Worm (Caenorhabditis elegans) whole organism, L3 larva: ENCODE measurements around the gene klp-19.

Experiments used
- R02D3.7 ChIP-seq: fragments of 150-350 bp; optimal IDR thresholded peaks from 2 replicates; lab custom pipeline; 2014; ENCODE audit warnings: missing biosample characterization, missing genetic modification characterization
- ZK546.5 ChIP-seq: sonication (generic microtip); optimal IDR thresholded peaks from 2 replicates; lab custom pipeline; 2017; ENCODE audit warnings: missing biosample characterization, missing genetic modification characterization
- aly-2 ChIP-seq: fragments of 150-350 bp; optimal IDR thresholded peaks from 2 replicates; lab custom pipeline; 2014; ENCODE audit warnings: missing biosample characterization, missing genetic modification characterization
- ama-1 ChIP-seq: fragments of 150-350 bp; optimal IDR thresholded peaks from 2 replicates; lab custom pipeline; 2018
- ceh-16 ChIP-seq: sonication (generic microtip); optimal IDR thresholded peaks from 2 replicates; lab custom pipeline; 2017; ENCODE audit warnings: missing biosample characterization, missing genetic modification characterization
- ceh-28 ChIP-seq: fragments of 150-350 bp; optimal IDR thresholded peaks from 2 replicates; lab custom pipeline; 2014; ENCODE audit warnings: missing biosample characterization, missing genetic modification reagents, missing genetic modification characterization
- ceh-82 ChIP-seq: fragments of 150-350 bp; optimal IDR thresholded peaks from 2 replicates; lab custom pipeline; 2014; ENCODE audit warnings: missing biosample characterization, missing genetic modification characterization
- ceh-9 ChIP-seq: sonication (generic microtip); optimal IDR thresholded peaks from 2 replicates; lab custom pipeline; 2018; ENCODE audit warnings: missing biosample characterization, missing genetic modification characterization
- daf-12 ChIP-seq: fragments of 150-350 bp; optimal IDR thresholded peaks from 2 replicates; lab custom pipeline; 2014; ENCODE audit warnings: missing biosample characterization, missing genetic modification reagents, missing genetic modification characterization
- egl-27 ChIP-seq: sonication (generic microtip); optimal IDR thresholded peaks from 4 replicates; lab custom pipeline; 2017; ENCODE audit warnings: missing biosample characterization, missing genetic modification reagents, missing genetic modification characterization
- egl-5 ChIP-seq: fragments of 150-350 bp; optimal IDR thresholded peaks from 2 replicates; lab custom pipeline; 2017; ENCODE audit warnings: missing biosample characterization, missing genetic modification reagents, missing genetic modification characterization, inconsistent platforms
- elt-1 ChIP-seq: fragments of 150-350 bp; optimal IDR thresholded peaks from 2 replicates; lab custom pipeline; 2014; ENCODE audit warnings: missing biosample characterization, missing genetic modification characterization
- elt-2 ChIP-seq: sonication (generic microtip); optimal IDR thresholded peaks from 2 replicates; lab custom pipeline; 2016; ENCODE audit warnings: missing genetic modification reagents, mild to moderate bottlenecking, missing genetic modification characterization, missing compliant biosample characterization
- elt-3 ChIP-seq, 3 experiments: fragments of 150-350 bp in 1 of 3; sonication (generic microtip) in 2 of 3; optimal IDR thresholded peaks; 2 replicates in 2 of 3; 4 replicates in 1 of 3; lab custom pipeline; 2014 to 2017; ENCODE audit warnings: missing biosample characterization in 3 of 3, missing genetic modification characterization in 3 of 3
- eor-1 ChIP-seq, 2 experiments: fragments of 150-350 bp; optimal IDR thresholded peaks; 2 replicates each; lab custom pipeline; 2014 to 2018; ENCODE audit warnings: missing biosample characterization in 2 of 2, missing genetic modification characterization in 2 of 2
- fkh-10 ChIP-seq: sonication (generic microtip); optimal IDR thresholded peaks from 2 replicates; lab custom pipeline; 2017; ENCODE audit warnings: missing biosample characterization, missing genetic modification reagents, missing genetic modification characterization
- fkh-2 ChIP-seq: fragments of 150-350 bp; optimal IDR thresholded peaks from 2 replicates; lab custom pipeline; 2014; ENCODE audit warnings: missing biosample characterization, missing genetic modification reagents, missing genetic modification characterization
- fos-1 ChIP-seq: fragments of 150-350 bp; optimal IDR thresholded peaks from 2 replicates; lab custom pipeline; 2014; ENCODE audit warnings: missing biosample characterization, missing genetic modification characterization
- jun-1 ChIP-seq: fragments of 150-350 bp; optimal IDR thresholded peaks from 2 replicates; lab custom pipeline; 2014; ENCODE audit warnings: missing biosample characterization, missing genetic modification reagents, missing genetic modification characterization
- lin-15B ChIP-seq: fragments of 150-350 bp; optimal IDR thresholded peaks from 2 replicates; lab custom pipeline; 2014; ENCODE audit warnings: missing biosample characterization, missing genetic modification characterization
- lin-39 ChIP-seq: fragments of 150-350 bp; optimal IDR thresholded peaks from 2 replicates; lab custom pipeline; 2018; ENCODE audit warnings: missing biosample characterization, missing genetic modification reagents, missing genetic modification characterization
- lsy-12 ChIP-seq: sonication (generic microtip); optimal IDR thresholded peaks from 2 replicates; lab custom pipeline; 2016; ENCODE audit warnings: mild to moderate bottlenecking, missing genetic modification characterization, missing compliant biosample characterization
- mdl-1 ChIP-seq: fragments of 150-350 bp; optimal IDR thresholded peaks from 2 replicates; lab custom pipeline; 2014; ENCODE audit warnings: missing biosample characterization, missing genetic modification characterization
- mml-1 ChIP-seq: fragments of 150-350 bp; sonication (generic microtip); optimal IDR thresholded peaks from 3 replicates; lab custom pipeline; 2014; ENCODE audit warnings: missing biosample characterization, missing genetic modification characterization
- nfya-1 ChIP-seq: sonication (generic microtip); optimal IDR thresholded peaks from 2 replicates; lab custom pipeline; 2017; ENCODE audit warnings: missing genetic modification characterization, mild to moderate bottlenecking, missing compliant biosample characterization, antibody characterized with exemption, moderate library complexity; ENCODE audit not compliant: insufficient read depth
- nhr-11 ChIP-seq: fragments of 150-350 bp; optimal IDR thresholded peaks from 2 replicates; lab custom pipeline; 2014; ENCODE audit warnings: missing biosample characterization, missing genetic modification characterization
- nhr-12 ChIP-seq: fragments of 150-350 bp; optimal IDR thresholded peaks from 2 replicates; lab custom pipeline; 2014; ENCODE audit warnings: missing biosample characterization, missing genetic modification characterization
- nhr-23 ChIP-seq: fragments of 150-350 bp; optimal IDR thresholded peaks from 2 replicates; lab custom pipeline; 2014; ENCODE audit warnings: missing biosample characterization, missing genetic modification reagents, missing genetic modification characterization
- nhr-237 ChIP-seq: fragments of 150-350 bp; optimal IDR thresholded peaks from 2 replicates; lab custom pipeline; 2014; ENCODE audit warnings: missing biosample characterization, missing genetic modification characterization
- nhr-28 ChIP-seq: fragments of 150-350 bp; optimal IDR thresholded peaks from 2 replicates; lab custom pipeline; 2014; ENCODE audit warnings: missing biosample characterization, missing genetic modification characterization
- nhr-43 ChIP-seq: sonication (generic microtip); optimal IDR thresholded peaks from 2 replicates; lab custom pipeline; 2016; ENCODE audit warnings: mild to moderate bottlenecking, missing genetic modification characterization, missing compliant biosample characterization; ENCODE audit not compliant: poor library complexity, severe bottlenecking
- nhr-67 ChIP-seq: fragments of 150-350 bp; optimal IDR thresholded peaks from 2 replicates; lab custom pipeline; 2014; ENCODE audit warnings: missing biosample characterization, missing genetic modification characterization
- nhr-76 ChIP-seq: fragments of 150-350 bp; sonication (generic microtip); optimal IDR thresholded peaks from 5 replicates; lab custom pipeline; 2014; ENCODE audit warnings: missing biosample characterization, missing genetic modification characterization
- nhr-77 ChIP-seq: fragments of 150-350 bp; optimal IDR thresholded peaks from 2 replicates; lab custom pipeline; 2014; ENCODE audit warnings: missing biosample characterization, missing genetic modification characterization
- pha-4 ChIP-seq: fragments of 150-350 bp; optimal IDR thresholded peaks from 2 replicates; lab custom pipeline; 2014; ENCODE audit warnings: missing biosample characterization, missing genetic modification reagents, missing genetic modification characterization
- pqm-1 ChIP-seq: fragments of 150-350 bp; optimal IDR thresholded peaks from 2 replicates; lab custom pipeline; 2017; ENCODE audit warnings: missing biosample characterization, missing genetic modification characterization, inconsistent platforms
- sea-2 ChIP-seq: fragments of 150-350 bp; sonication (generic microtip); optimal IDR thresholded peaks from 4 replicates; lab custom pipeline; 2014; ENCODE audit warnings: missing biosample characterization, missing genetic modification reagents, missing genetic modification characterization
- skn-1 ChIP-seq: fragments of 150-350 bp; optimal IDR thresholded peaks from 2 replicates; lab custom pipeline; 2014; ENCODE audit warnings: missing biosample characterization, missing genetic modification characterization
- snpc-4 ChIP-seq: fragments of 150-350 bp; optimal IDR thresholded peaks from 2 replicates; lab custom pipeline; 2014; ENCODE audit warnings: missing biosample characterization, missing genetic modification characterization
- tbx-2 ChIP-seq: sonication (generic microtip); optimal IDR thresholded peaks from 2 replicates; lab custom pipeline; 2016; ENCODE audit warnings: mild to moderate bottlenecking, missing genetic modification characterization, missing compliant biosample characterization
- unc-39 ChIP-seq: sonication (generic microtip); optimal IDR thresholded peaks from 4 replicates; lab custom pipeline; 2017; ENCODE audit warnings: missing biosample characterization, missing genetic modification characterization
- unc-62 ChIP-seq: fragments of 150-350 bp; sonication (generic microtip); optimal IDR thresholded peaks from 4 replicates; lab custom pipeline; 2014; ENCODE audit warnings: missing biosample characterization, missing genetic modification reagents, missing genetic modification characterization
- zag-1 ChIP-seq: fragments of 150-350 bp; optimal IDR thresholded peaks from 2 replicates; lab custom pipeline; 2014; ENCODE audit warnings: missing biosample characterization, missing genetic modification characterization
- ztf-11 ChIP-seq: fragments of 150-350 bp; optimal IDR thresholded peaks from 2 replicates; lab custom pipeline; 2014; ENCODE audit warnings: missing biosample characterization, missing genetic modification characterization
- ztf-4 ChIP-seq: fragments of 150-350 bp; optimal IDR thresholded peaks from 2 replicates; lab custom pipeline; 2014; ENCODE audit warnings: missing biosample characterization, missing genetic modification characterization

klp-19 gene

DNA sequence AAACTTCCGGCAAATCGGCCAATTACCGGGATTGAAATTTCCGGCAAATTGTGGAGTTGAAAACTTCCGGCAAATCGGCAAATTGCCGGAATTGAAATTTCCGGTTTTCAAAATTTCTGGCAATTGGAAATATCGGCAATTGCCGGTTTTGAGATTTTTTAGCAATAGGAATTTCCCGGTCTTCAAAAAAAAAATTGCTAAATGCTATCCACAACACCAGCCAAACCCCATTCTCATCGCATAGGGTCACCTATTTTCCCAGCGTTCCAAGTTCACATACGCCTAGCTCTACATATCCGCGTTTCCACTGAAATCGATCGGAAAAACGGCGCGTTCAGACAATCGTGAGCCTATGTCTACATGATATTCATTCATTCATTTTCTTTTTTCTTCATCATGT, 21.6 kb downstream of the klp-19 start, which contains the start of gene F56A8.8:
Gene F56A8.8, plus strand, starts transcription at position 301 of the 400 bp plus-strand sequence.
- TF ChIP-seq jun-1 (tag; lab: Kevin White, UChicago) (no peak), ceh-28 (tag; lab: Kevin White, UChicago) (no peak)

DNA sequence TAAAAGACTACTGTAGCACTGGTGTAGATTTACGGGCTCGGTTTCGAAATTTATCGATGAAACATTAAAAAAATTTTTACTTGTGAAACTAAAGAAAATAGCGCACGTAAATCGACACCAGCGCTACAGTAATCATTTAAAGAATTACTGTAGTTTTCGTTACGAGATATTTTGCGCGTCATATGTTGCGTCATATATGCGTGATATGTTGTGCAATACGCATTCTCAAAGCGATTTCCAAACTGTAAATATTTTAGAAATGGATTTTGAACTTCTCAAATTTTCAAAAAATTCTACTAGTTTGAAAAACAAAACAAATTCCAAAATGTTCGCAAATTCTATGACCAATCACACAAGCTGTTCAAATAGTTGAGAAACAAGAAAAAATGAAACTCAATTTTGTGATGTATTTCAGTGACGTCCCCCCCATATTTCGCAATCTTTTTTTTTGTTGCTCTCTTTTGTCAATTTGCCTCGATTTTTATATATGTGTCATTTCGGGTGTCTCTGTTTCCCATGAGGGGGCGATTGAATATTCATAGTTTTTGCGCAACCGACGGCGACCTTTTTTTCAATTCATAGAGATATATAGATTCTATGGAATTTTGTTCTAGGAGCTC, 29.1 kb downstream of the klp-19 start:
- TF ChIP-seq ceh-16 (tag; lab: Kevin White, UChicago) = no peak
- no peak for TF ChIP-seq ama-1 (lab: Kevin White, UChicago)
- no peak for TF ChIP-seq nhr-11
- TF ChIP-seq nfya-1 = peak; percentile 39
- no peak for TF ChIP-seq pha-4
- no peak for TF ChIP-seq snpc-4
- peak; percentile 9 for TF ChIP-seq fkh-10 (GFP tag; lab: Kevin White, UChicago)

DNA sequence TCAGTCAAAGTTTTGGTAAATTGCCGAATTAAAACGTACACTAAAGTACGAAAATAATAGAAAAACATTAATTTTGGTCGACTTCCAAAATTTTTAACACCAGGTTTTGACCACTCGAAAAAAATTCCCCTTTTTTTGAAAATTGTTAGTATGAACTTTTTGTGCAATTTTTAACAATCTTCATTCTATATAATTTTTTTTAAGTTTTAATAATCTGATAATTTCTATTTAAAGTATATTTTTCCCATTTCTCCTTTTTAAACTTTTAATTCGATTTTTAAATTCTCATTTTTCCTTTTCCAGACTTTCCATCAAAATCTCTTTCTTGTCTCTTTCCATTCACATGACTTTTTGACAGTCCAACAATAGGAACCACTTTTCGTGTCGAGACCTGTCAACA, 30.1 kb downstream of the klp-19 start, which contains the start of gene unc-64:
Gene unc-64, plus strand, starts transcription at position 301 of the 400 bp plus-strand sequence.
- TF ChIP-seq nhr-28 (tag; lab: Kevin White, UChicago) (no peak), ceh-28 (tag; lab: Kevin White, UChicago) (no peak), nhr-23 (tag; lab: Kevin White, UChicago) (no peak), unc-62 (GFP tag; lab: Kevin White, UChicago) (no peak), ama-1 (lab: Kevin White, UChicago) (no peak), nhr-12 (tag; lab: Kevin White, UChicago) (no peak)

DNA sequence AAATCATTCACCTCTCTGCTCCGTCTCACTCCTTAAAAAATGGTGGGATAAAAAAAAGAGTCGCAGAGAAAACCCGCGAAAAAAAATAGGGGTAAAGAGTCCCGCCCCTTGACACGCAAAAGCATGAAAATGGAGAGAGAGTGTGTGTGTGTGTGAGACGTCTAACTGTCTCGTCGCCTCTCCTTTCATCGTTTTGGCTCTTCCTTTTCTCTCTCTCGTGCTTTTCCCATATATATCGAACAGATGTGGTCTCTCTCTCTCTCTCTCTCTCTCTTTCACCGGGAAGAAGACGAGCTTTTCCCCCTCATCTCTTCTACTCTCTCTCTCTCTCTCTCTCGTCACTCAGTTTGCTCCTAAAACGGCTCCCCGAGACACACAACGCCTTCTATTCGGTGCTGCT, 31.3 kb downstream of the klp-19 start:
- TF ChIP-seq ceh-28 (tag; lab: Kevin White, UChicago) (peak; percentile 55), ztf-4 (no peak), nfya-1 (peak; percentile 74), fos-1 (tag; lab: Kevin White, UChicago) (no peak), daf-12 (tag; lab: Kevin White, UChicago) (no peak), lsy-12 (tag; lab: Kevin White, UChicago) (peak; percentile 58), snpc-4 (peak; percentile 43), R02D3.7 (tag; lab: Kevin White, UChicago) (peak; percentile 32), ZK546.5 (tag; lab: Kevin White, UChicago) (no peak), ama-1 (lab: Kevin White, UChicago) (no peak), unc-62 (GFP tag; lab: Kevin White, UChicago) (peak; percentile 50), mml-1 (no peak), ceh-82 (tag; lab: Kevin White, UChicago) (no peak), nhr-76 (tag; lab: Kevin White, UChicago) (no peak), elt-3 (tag; optimal IDR thresholded peaks at IDR 0.05; lab: Kevin White, UChicago) (no peak), lin-39 (tag; lab: Kevin White, UChicago) (peak; percentile 90), lin-15B (tag; lab: Kevin White, UChicago) (peak; percentile 32), fkh-2 (tag; lab: Kevin White, UChicago) (no peak), elt-2 (peak; percentile 48), jun-1 (tag; lab: Kevin White, UChicago) (peak; percentile 37), nhr-67 (tag; lab: Kevin White, UChicago) (no peak), unc-39 (tag; lab: Kevin White, UChicago) (no peak), ztf-11 (tag; lab: Kevin White, UChicago) (no peak), nhr-43 (no peak), nhr-77 (tag; lab: Kevin White, UChicago) (no peak), zag-1 (no peak), egl-27 (tag; lab: Kevin White, UChicago) (no peak), elt-1 (tag; lab: Kevin White, UChicago) (peak; percentile 21), nhr-237 (no peak), pha-4 (peak; percentile 27), ceh-9 (no peak), egl-5 (no peak), pqm-1 (tag; lab: Kevin White, UChicago) (peak; percentile 53), skn-1 (peak; percentile 69), ceh-16 (tag; lab: Kevin White, UChicago) (no peak), fkh-10 (GFP tag; lab: Kevin White, UChicago) (peak; percentile 66), aly-2 (tag; lab: Kevin White, UChicago) (no peak), mdl-1 (tag; lab: Kevin White, UChicago) (peak; percentile 27), nhr-11 (peak; percentile 55), sea-2 (GFP tag; lab: Kevin White, UChicago) (no peak), eor-1 (tag; optimal IDR thresholded peaks at IDR 0.05; lab: Kevin White, UChicago) (no peak), nhr-12 (tag; lab: Kevin White, UChicago) (no peak), nhr-23 (tag; lab: Kevin White, UChicago) (no peak), nhr-28 (tag; lab: Kevin White, UChicago) (no peak), tbx-2 (peak; percentile 58)
